Worm (Caenorhabditis elegans): ENCODE measurements around the gene srh-203.

The srh-203 gene

ce11 chrV:17439406-17439805 lies 16.7 kb downstream of the srh-203 start, which contains the start of gene srh-154:
Gene srh-154 (plus strand): TSS chrV:17439706.
- no peak for TF ChIP-seq nhr-2 (tag; optimal IDR thresholded peaks at IDR 0.05)

ce11 chrV:17438317-17438716 lies 17.8 kb downstream of the srh-203 start, which contains the start of gene srsx-2:
Gene srsx-2 (minus strand): TSS chrV:17438417.
- TF ChIP-seq lin-32 (GFP tag; optimal IDR thresholded peaks at IDR 0.05) (no peak), drap-1 (GFP tag; optimal IDR thresholded peaks at IDR 0.05) (no peak), ceh-43 (GFP tag; optimal IDR thresholded peaks at IDR 0.05) (no peak), ham-2 (GFP tag; optimal IDR thresholded peaks at IDR 0.05) (no peak), nhr-12 (tag; optimal IDR thresholded peaks at IDR 0.05) (no peak), elt-1 (tag; optimal IDR thresholded peaks at IDR 0.05; ENCODE audit: borderline replicate concordance, insufficient read depth) (no peak), sptf-1 (tag; optimal IDR thresholded peaks at IDR 0.05) (no peak), unc-62 (GFP tag; optimal IDR thresholded peaks at IDR 0.05) (no peak), mep-1 (tag; optimal IDR thresholded peaks at IDR 0.05) (no peak), snpc-4 (tag; optimal IDR thresholded peaks at IDR 0.05) (no peak)

- no peak for TF ChIP-seq ces-1 (GFP tag; optimal IDR thresholded peaks at IDR 0.05)
- no peak for TF ChIP-seq hlh-1 (tag; optimal IDR thresholded peaks at IDR 0.05)
- no peak for TF ChIP-seq M03D4.4 (tag; optimal IDR thresholded peaks at IDR 0.05)
- no peak for TF ChIP-seq mls-2 (tag; optimal IDR thresholded peaks at IDR 0.05)
- TF ChIP-seq unc-120 (tag; optimal IDR thresholded peaks at IDR 0.05; ENCODE audit: poor library complexity, severe bottlenecking) = no peak
- TF ChIP-seq unc-62 (GFP tag; optimal IDR thresholded peaks at IDR 0.05) = no peak
- no peak for TF ChIP-seq mep-1 (tag; optimal IDR thresholded peaks at IDR 0.05)
Observed at ce11 chrV:17436492-17436891, 19.6 kb downstream of the srh-203 start, which contains the start of gene F20E11.18. Gene F20E11.18 (minus strand): TSS chrV:17436592.

- no peak for TF ChIP-seq sem-2 (GFP tag; optimal IDR thresholded peaks at IDR 0.05)
- TF ChIP-seq nhr-12 (tag; optimal IDR thresholded peaks at IDR 0.05) = no peak
- TF ChIP-seq pha-4 (tag; optimal IDR thresholded peaks at IDR 0.05) = no peak
- no peak for TF ChIP-seq nhr-28 (tag; optimal IDR thresholded peaks at IDR 0.05)
- TF ChIP-seq unc-120 (tag; optimal IDR thresholded peaks at IDR 0.05; ENCODE audit: poor library complexity, severe bottlenecking) = no peak
- TF ChIP-seq nhr-76 (tag; optimal IDR thresholded peaks at IDR 0.05) = no peak
- TF ChIP-seq unc-62 (GFP tag; optimal IDR thresholded peaks at IDR 0.05) = no peak
- TF ChIP-seq cnd-1 (tag; optimal IDR thresholded peaks at IDR 0.05) = no peak
- no peak for TF ChIP-seq mab-5 (tag; optimal IDR thresholded peaks at IDR 0.05)
- TF ChIP-seq zip-8 (tag; optimal IDR thresholded peaks at IDR 0.05) = no peak
- TF ChIP-seq lin-13 (tag; optimal IDR thresholded peaks at IDR 0.05) = no peak
- no peak for TF ChIP-seq mls-2 (tag; optimal IDR thresholded peaks at IDR 0.05)
- no peak for TF ChIP-seq sptf-1 (tag; optimal IDR thresholded peaks at IDR 0.05)
Observed at ce11 chrV:17430903-17431302, 25.2 kb downstream of the srh-203 start, which contains the start of gene srbc-27. Gene srbc-27 (plus strand): TSS chrV:17431203.

- TF ChIP-seq ham-2 (GFP tag; optimal IDR thresholded peaks at IDR 0.05) = no peak
- no peak for TF ChIP-seq elt-1 (tag; optimal IDR thresholded peaks at IDR 0.05; ENCODE audit: borderline replicate concordance, insufficient read depth)
- TF ChIP-seq hlh-1 (tag; optimal IDR thresholded peaks at IDR 0.05) = no peak
- no peak for TF ChIP-seq sptf-1 (tag; optimal IDR thresholded peaks at IDR 0.05)
- no peak for TF ChIP-seq bed-3 (GFP tag; optimal IDR thresholded peaks at IDR 0.05)
- TF ChIP-seq ces-1 (GFP tag; optimal IDR thresholded peaks at IDR 0.05) = no peak
- TF ChIP-seq M03D4.4 (tag; optimal IDR thresholded peaks at IDR 0.05) = no peak
- TF ChIP-seq lin-13 (tag; optimal IDR thresholded peaks at IDR 0.05) = no peak
- TF ChIP-seq nhr-76 (tag; optimal IDR thresholded peaks at IDR 0.05) = no peak
- no peak for TF ChIP-seq elt-3 (tag; optimal IDR thresholded peaks at IDR 0.05)
- TF ChIP-seq lin-32 (GFP tag; optimal IDR thresholded peaks at IDR 0.05) = no peak
- TF ChIP-seq ztf-11 (tag; optimal IDR thresholded peaks at IDR 0.05) = no peak
- no peak for TF ChIP-seq mab-5 (tag; optimal IDR thresholded peaks at IDR 0.05)
- no peak for TF ChIP-seq unc-39 (tag; optimal IDR thresholded peaks at IDR 0.05)
- no peak for TF ChIP-seq lsy-2 (tag; optimal IDR thresholded peaks at IDR 0.05)
- TF ChIP-seq tbx-8 (GFP tag; optimal IDR thresholded peaks at IDR 0.05) = no peak
- no peak for TF ChIP-seq nhr-2 (tag; optimal IDR thresholded peaks at IDR 0.05)
- no peak for TF ChIP-seq ceh-43 (GFP tag; optimal IDR thresholded peaks at IDR 0.05)
- TF ChIP-seq pha-4 (tag; optimal IDR thresholded peaks at IDR 0.05) = no peak
Observed at ce11 chrV:17430066-17430465, 26.0 kb downstream of the srh-203 start, which contains the start of gene T27C5.10. Gene T27C5.10 (minus strand): TSS chrV:17430166.
